Fruit fly (Drosophila melanogaster): ENCODE data around the gene ImpL2.

ImpL2 gene

DNA sequence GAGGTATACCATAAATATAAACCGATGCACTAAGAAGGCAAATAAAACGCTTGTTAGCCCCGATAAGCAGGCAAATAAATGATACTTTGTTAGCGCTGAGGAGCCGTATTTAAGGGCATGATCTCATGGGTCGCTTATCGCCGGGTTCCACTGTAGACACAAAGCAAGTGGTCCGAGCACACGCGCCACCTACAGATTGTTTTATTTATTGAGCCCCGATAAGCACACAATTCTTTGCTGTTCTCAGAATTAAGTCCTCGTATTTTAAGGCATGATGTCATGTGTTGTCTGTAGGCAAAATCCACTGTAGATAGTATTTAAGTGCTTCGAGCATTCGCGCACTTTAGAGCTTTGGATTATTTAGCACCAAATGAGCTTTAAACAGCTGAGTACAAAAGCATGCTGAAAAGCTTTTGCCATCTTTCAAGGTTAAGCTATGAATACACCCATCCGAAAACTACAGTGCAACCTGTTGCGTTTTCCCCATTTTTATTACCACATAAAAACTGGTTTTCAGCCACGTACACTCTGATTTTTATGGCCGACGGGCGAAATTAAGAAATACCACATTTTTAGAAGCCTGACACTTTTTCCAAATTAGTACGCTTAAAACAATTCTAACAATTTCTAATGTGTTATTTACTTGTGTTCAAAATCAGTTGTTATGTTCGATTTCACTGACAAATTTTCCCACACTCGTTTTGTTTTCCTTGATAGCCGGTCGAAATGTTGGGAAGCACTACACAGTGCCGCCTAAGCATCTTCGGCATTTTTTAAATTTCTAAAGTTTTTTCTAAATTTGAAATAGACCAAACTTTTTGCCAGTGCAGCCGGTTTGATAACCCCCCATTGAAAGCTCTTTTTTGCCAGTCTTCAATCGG is 3.7 kb upstream of the ImpL2 start, which contains the start of gene Sqor (continued):
- TF ChIP-seq CG7271 (tag; optimal IDR thresholded peaks at IDR 0.05) (no peak), H2.0 (GFP tag; IDR thresholded peaks at IDR 0.05) (peak; percentile 66; the same call in 1 of the 2 replicates), CG31441 (GFP tag; IDR thresholded peaks at IDR 0.05) (peak; percentile 76), CG4424 (GFP tag; optimal IDR thresholded peaks at IDR 0.05) (peak; percentile 66), CG10267 (tag; optimal IDR thresholded peaks at IDR 0.05) (peak; percentile 56), Gug (GFP tag; IDR thresholded peaks at IDR 0.05) (peak; percentile 73; the same call in 3 of the 4 replicates), CG6272 (GFP tag; IDR thresholded peaks at IDR 0.05) (peak; percentile 62), ro (GFP tag; IDR thresholded peaks at IDR 0.05) (peak; percentile 43; the same call in 1 of the 2 replicates), Chrac-16 (GFP tag; optimal IDR thresholded peaks at IDR 0.05) (peak; percentile 68), her (GFP tag; optimal IDR thresholded peaks at IDR 0.05) (peak; percentile 86), CG12299 (tag; optimal IDR thresholded peaks at IDR 0.05) (peak; percentile 83), emc (GFP tag; optimal IDR thresholded peaks at IDR 0.05) (peak; percentile 71), CG13123 (GFP tag; optimal IDR thresholded peaks at IDR 0.05) (peak; percentile 29), CG5180 (GFP tag; optimal IDR thresholded peaks at IDR 0.05) (peak; percentile 68), pnt (GFP tag; optimal IDR thresholded peaks at IDR 0.05) (peak; percentile 82), vvl (GFP tag; IDR thresholded peaks at IDR 0.05) (peak; percentile 81), twi (tag; optimal IDR thresholded peaks at IDR 0.05) (peak; percentile 33), Fer3 (tag; optimal IDR thresholded peaks at IDR 0.05) (peak; percentile 87), ab (GFP tag; optimal IDR thresholded peaks at IDR 0.05) (peak; percentile 50), Bdp1 (GFP tag; optimal IDR thresholded peaks at IDR 0.05) (peak; percentile 82), dmrt11E (tag; optimal IDR thresholded peaks at IDR 0.05) (no peak), maf-S (GFP tag; optimal IDR thresholded peaks at IDR 0.05) (peak; percentile 90), Hmx (GFP tag; optimal IDR thresholded peaks at IDR 0.05) (peak; percentile 77), CG12219 (GFP tag; optimal IDR thresholded peaks at IDR 0.05) (peak; percentile 81), shn (GFP tag; optimal IDR thresholded peaks at IDR 0.05) (peak; percentile 91), CG1233 (GFP tag; optimal IDR thresholded peaks at IDR 0.05) (peak; percentile 83), sisA (GFP tag; IDR thresholded peaks at IDR 0.05) (peak; percentile 69), CG2712 (tag; optimal IDR thresholded peaks at IDR 0.05) (peak; percentile 79), zf30C (GFP tag; optimal IDR thresholded peaks at IDR 0.05) (peak; percentile 80), cas (GFP tag; IDR thresholded peaks at IDR 0.05) (peak; percentile 74), CG15514 (GFP tag; optimal IDR thresholded peaks at IDR 0.05) (peak; percentile 74), CG5245 (GFP tag; optimal IDR thresholded peaks at IDR 0.05) (peak; percentile 57), D19A (tag; optimal IDR thresholded peaks at IDR 0.05) (peak; percentile 64), luna (GFP tag; optimal IDR thresholded peaks at IDR 0.05) (peak; percentile 72), lbe (GFP tag; optimal IDR thresholded peaks at IDR 0.05) (peak; percentile 79), usp (GFP tag; optimal IDR thresholded peaks at IDR 0.05) (no peak), Nf-YA (GFP tag; IDR thresholded peaks at IDR 0.05) (peak; percentile 75), unpg (GFP tag; optimal IDR thresholded peaks at IDR 0.05) (peak; percentile 86), tin (GFP tag; optimal IDR thresholded peaks at IDR 0.05) (peak; percentile 54), tll (GFP tag; optimal IDR thresholded peaks at IDR 0.05) (no peak), CG33213 (GFP tag; optimal IDR thresholded peaks at IDR 0.05) (peak; percentile 79), CG11456 (GFP tag; IDR thresholded peaks at IDR 0.05) (peak; percentile 87), gem (tag; optimal IDR thresholded peaks at IDR 0.05) (peak; percentile 92), Hr39 (optimal IDR thresholded peaks at IDR 0.05) (no peak), az2 (GFP tag; optimal IDR thresholded peaks at IDR 0.05) (peak; percentile 72), CG3838 (GFP tag; optimal IDR thresholded peaks at IDR 0.05) (peak; percentile 52), Sry-β (GFP tag; optimal IDR thresholded peaks at IDR 0.05) (no peak), CG4617 (GFP tag; optimal IDR thresholded peaks at IDR 0.05; ENCODE audit: borderline replicate concordance) (peak; percentile 4), CG4404 (GFP tag; IDR thresholded peaks at IDR 0.05) (peak; percentile 46), row (GFP tag; IDR thresholded peaks at IDR 0.05) (peak; percentile 95)

Measured in whole organism, embryonic.